Fruit fly (Drosophila melanogaster): Measurements from ENCODE around the gene Nt5a.
A peak's percentile ranks its signal among the peaks of the same experiment; 100 is the strongest.

Gene Nt5a

DNA sequence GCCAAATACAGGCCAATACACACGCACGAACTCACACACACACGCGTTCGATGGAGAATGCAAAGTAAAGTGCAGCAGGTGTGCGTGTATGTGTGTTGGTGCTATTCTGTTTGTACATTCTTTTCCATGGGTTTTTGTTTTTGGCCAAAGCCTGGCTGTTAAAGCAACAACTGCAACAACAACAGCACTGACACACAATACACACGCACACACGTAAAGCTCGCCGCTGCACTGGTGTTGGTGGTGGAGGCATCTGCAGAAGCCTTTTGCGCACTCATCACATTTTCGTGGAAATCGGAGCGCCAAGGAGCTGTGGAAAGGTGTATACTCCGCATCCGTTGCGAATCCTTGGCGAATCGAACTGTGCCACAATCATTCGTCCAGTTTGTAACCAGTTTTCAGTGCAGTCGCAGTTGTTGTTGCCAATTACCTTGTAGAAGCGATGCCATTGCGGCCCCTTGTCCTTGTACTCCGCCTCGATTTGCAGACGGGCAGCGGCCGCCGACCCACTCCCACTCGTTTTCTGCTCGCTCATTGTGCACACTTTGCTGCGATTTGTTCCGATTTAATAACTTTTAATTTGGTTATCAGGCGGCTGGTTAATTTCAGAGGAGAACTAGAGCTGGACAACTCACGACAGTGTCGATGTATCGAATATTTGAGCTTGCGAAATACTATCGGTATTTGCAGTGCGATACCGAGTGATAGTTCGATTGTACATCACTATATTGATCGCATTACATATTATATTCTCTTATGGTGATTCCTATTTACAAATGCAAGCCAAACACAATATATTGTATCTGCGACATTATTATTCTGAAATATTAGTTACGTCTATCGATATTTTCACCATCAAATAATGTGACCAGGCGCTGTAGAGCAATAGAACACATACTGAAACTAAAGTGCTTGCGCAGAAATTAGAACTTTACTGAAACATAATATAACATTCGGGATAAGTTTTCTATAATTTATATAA lies 43.0 kb upstream of the Nt5a start (continued):
- TF ChIP-seq sob (GFP tag; IDR thresholded peaks at IDR 0.05) (0 out of 2 replicates have a peak, but pooled peaks have one; percentile 13), CG11456 (GFP tag; IDR thresholded peaks at IDR 0.05) (peak; percentile 66; the same call in 1 of the 3 replicates), kay (GFP tag; optimal IDR thresholded peaks at IDR 0.05) (peak; percentile 25), wek (GFP tag; optimal IDR thresholded peaks at IDR 0.05) (no peak), CG18764 (GFP tag; optimal IDR thresholded peaks at IDR 0.05) (no peak), Hr3 (GFP tag; optimal IDR thresholded peaks at IDR 0.05) (peak; percentile 51), cg (GFP tag; optimal IDR thresholded peaks at IDR 0.05) (peak; percentile 98), CG7786 (GFP tag; optimal IDR thresholded peaks at IDR 0.05) (peak; percentile 1), ATbp (GFP tag; optimal IDR thresholded peaks at IDR 0.05) (no peak), CG4617 (GFP tag; optimal IDR thresholded peaks at IDR 0.05; ENCODE audit: borderline replicate concordance) (peak; percentile 41), CG34422 (GFP tag; IDR thresholded peaks at IDR 0.05) (no peak; the same call in 2 of the 3 replicates), CG1233 (GFP tag; optimal IDR thresholded peaks at IDR 0.05) (no peak), Hey (tag; optimal IDR thresholded peaks at IDR 0.05) (no peak), Sox100B (GFP tag; optimal IDR thresholded peaks at IDR 0.05) (no peak), CG14965 (GFP tag; optimal IDR thresholded peaks at IDR 0.05; ENCODE audit: borderline replicate concordance) (no peak), z (GFP tag; IDR thresholded peaks at IDR 0.05) (no peak), Xrp1 (GFP tag; IDR thresholded peaks at IDR 0.05) (no peak), CG4282 (GFP tag; optimal IDR thresholded peaks at IDR 0.05) (no peak), CG8924 (tag; optimal IDR thresholded peaks at IDR 0.05) (peak; percentile 42), CG2116 (GFP tag; optimal IDR thresholded peaks at IDR 0.05) (peak; percentile 75), kni (GFP tag; optimal IDR thresholded peaks at IDR 0.05) (no peak), CG32532 (GFP tag; IDR thresholded peaks at IDR 0.05) (peak; percentile 34), Optix (GFP tag; IDR thresholded peaks at IDR 0.05) (no peak), NK7.1 (GFP tag; optimal IDR thresholded peaks at IDR 0.05) (no peak), ranshi (GFP tag; IDR thresholded peaks at IDR 0.05) (peak; percentile 34), zf30C (GFP tag; optimal IDR thresholded peaks at IDR 0.05) (no peak), CG31365 (tag; optimal IDR thresholded peaks at IDR 0.05) (no peak), HmgD (GFP tag; optimal IDR thresholded peaks at IDR 0.05) (peak; percentile 38), Camta (GFP tag; optimal IDR thresholded peaks at IDR 0.05) (peak; percentile 38), CG4424 (GFP tag; optimal IDR thresholded peaks at IDR 0.05) (peak; percentile 59), mirr (GFP tag; optimal IDR thresholded peaks at IDR 0.05) (no peak), bbx (GFP tag; IDR thresholded peaks at IDR 0.05; ENCODE audit: partially characterized antibody) (peak; percentile 97), CG8478 (optimal IDR thresholded peaks at IDR 0.05) (peak; percentile 94), CG7745 (tag; optimal IDR thresholded peaks at IDR 0.05) (no peak), bcd (GFP tag; optimal IDR thresholded peaks at IDR 0.05) (peak; percentile 19), gro (GFP tag; optimal IDR thresholded peaks at IDR 0.05) (peak; percentile 34), Opbp (GFP tag; IDR thresholded peaks at IDR 0.05; ENCODE audit: partially characterized antibody) (peak; percentile 98), C15 (GFP tag; IDR thresholded peaks at IDR 0.05) (no peak), CG9437 (GFP tag; optimal IDR thresholded peaks at IDR 0.05) (peak; percentile 19), tna (GFP tag; IDR thresholded peaks at IDR 0.05; ENCODE audit: partially characterized antibody) (peak; percentile 94), gfzf (GFP tag; optimal IDR thresholded peaks at IDR 0.05) (peak; percentile 59), ssp (GFP tag; IDR thresholded peaks at IDR 0.05) (peak; percentile 21; the same call in 1 of the 2 replicates), sr (GFP tag; IDR thresholded peaks at IDR 0.05) (no peak), CG12299 (tag; optimal IDR thresholded peaks at IDR 0.05) (no peak), Six4 (GFP tag; optimal IDR thresholded peaks at IDR 0.05) (no peak), Dbx (GFP tag; IDR thresholded peaks at IDR 0.05) (peak; percentile 56; the same call in 1 of the 3 replicates), CG15011 (GFP tag; optimal IDR thresholded peaks at IDR 0.05) (no peak), CG18011 (GFP tag; optimal IDR thresholded peaks at IDR 0.05) (no peak), Mrtf (GFP tag; IDR thresholded peaks at IDR 0.05) (no peak)
